Fruit fly (Drosophila melanogaster) whole organism: ENCODE results near the gene VhaAC39-1.

Experiments
- CG8478 ChIP-seq: fragments of >200 bp; optimal IDR thresholded peaks from 2 replicates; lab custom pipeline; 2018; ENCODE audit warnings: inconsistent platforms
- Dll ChIP-seq: fragments of >200 bp; optimal IDR thresholded peaks from 2 replicates; lab custom pipeline; 2017
- EcR ChIP-seq, 2 experiments: fragments of >200 bp; optimal IDR thresholded peaks; 2 replicates each; lab custom pipeline; 2017; ENCODE audit warnings: missing biosample characterization in 2 of 2, missing genetic modification characterization in 2 of 2, missing genetic modification reagents in 2 of 2
- pan ChIP-seq: fragments of >200 bp; optimal IDR thresholded peaks from 2 replicates; lab custom pipeline; 2017
- psq ChIP-seq: fragments of >200 bp; optimal IDR thresholded peaks from 2 replicates; lab custom pipeline; 2017
- usp ChIP-seq: fragments of >200 bp; optimal IDR thresholded peaks from 2 replicates; lab custom pipeline; 2017; ENCODE audit warnings: missing biosample characterization, missing genetic modification characterization, mixed read lengths

The VhaAC39-1 gene

DNA sequence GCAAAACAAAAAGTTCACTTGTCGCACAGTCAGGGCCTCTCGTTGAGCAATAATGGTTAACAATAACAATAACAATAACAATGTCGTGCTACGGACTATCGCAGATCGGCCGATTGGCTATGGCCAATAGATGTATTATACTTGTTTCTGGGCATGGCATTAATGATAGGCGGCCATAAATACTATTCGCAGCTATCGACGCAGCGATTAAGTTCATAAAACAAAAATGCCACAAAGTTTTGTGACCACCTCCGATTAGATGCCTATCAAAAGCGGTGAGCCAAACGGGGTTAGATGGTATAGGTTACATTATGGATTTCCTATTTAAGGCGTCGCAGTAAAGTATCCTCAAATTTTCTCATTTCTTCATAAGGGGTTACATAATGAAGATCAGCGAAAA is 10.0 kb upstream of the VhaAC39-1 start:
- TF ChIP-seq psq (no peak), usp (no peak), Dll (lab: Kevin White, UChicago) (no peak), EcR (GFP tag; optimal IDR thresholded peaks at IDR 0.05; lab: Kevin White, UChicago) (no peak), pan (lab: Kevin White, UChicago) (no peak), CG8478 (lab: Kevin White, UChicago) (no peak)

DNA sequence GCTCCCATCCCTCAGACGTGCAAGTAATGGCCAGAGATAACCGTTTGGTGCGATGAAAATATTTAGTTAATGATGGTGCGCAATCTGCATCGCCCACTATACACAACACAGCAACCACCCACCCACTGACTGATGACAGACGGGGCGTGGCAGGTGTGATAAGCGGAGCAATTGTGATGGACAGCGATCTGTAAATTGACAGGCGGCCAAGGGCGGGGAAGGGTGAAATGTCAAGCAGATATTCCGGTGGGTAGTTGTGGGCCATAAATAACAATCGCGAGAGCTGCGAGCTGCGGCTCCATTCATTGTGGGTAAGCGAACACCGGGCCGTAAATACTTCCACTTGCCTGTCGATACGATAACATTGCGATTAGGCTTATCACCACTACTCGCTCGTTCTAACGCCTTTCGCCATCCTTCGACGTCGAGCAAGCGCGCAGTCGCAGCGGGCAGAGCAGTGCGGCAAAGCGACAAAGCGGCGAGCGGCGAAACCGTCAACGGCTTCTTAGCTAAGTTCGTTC is 8.6 kb upstream of the VhaAC39-1 start, which contains the start of gene yin:
Gene yin (minus strand): TSS at position 51 of the 521 bp plus-strand sequence.
- TF ChIP-seq EcR (GFP tag; optimal IDR thresholded peaks at IDR 0.05; lab: Kevin White, UChicago) (no peak), pan (lab: Kevin White, UChicago) (no peak), usp (no peak), Dll (lab: Kevin White, UChicago) (no peak), CG8478 (lab: Kevin White, UChicago) (no peak), psq (no peak)

DNA sequence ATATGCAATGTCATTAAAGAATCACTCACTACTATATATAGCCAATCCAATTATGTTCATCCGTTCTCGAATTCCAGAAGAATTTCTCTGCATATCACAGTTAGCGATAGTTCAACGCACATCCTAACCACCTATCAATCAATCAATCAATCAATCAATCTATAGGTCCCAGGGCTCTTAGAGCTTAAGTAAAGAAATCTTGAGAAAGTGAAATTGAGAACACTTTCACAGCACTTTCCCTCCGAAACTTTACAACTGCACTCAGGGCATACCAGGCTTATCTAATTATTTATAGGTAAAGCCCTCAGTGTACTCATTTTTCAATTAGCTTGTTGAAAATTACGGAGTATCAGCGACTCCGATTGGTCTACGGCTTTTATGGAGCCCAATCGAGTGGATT is 6.1 kb upstream of the VhaAC39-1 start:
- TF ChIP-seq CG8478 (lab: Kevin White, UChicago) (no peak), pan (lab: Kevin White, UChicago) (no peak), Dll (lab: Kevin White, UChicago) (no peak), usp (no peak), psq (no peak), EcR (GFP tag; optimal IDR thresholded peaks at IDR 0.05; lab: Kevin White, UChicago) (no peak)

DNA sequence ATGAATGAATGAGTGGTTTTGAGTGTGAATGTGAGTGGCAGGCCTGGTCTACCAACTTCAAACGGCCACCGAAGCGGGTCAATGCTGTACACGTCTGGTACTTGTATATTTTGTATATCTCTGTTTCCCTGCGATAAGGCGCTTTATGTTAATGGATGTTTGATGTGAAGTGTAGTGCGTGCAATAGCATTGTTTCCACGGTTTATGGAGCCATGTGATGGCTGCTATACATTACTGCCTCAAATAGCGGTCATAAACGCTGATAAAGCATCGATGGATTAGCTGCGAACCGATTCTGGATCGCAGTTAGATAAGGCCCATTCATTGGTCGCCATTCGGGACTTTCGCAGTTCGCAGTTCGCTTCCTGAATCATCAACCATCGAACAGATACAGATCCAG is 5.6 kb upstream of the VhaAC39-1 start:
- TF ChIP-seq EcR (GFP tag; optimal IDR thresholded peaks at IDR 0.05; lab: Kevin White, UChicago) (no peak), usp (no peak), pan (lab: Kevin White, UChicago) (no peak), CG8478 (lab: Kevin White, UChicago) (no peak)

DNA sequence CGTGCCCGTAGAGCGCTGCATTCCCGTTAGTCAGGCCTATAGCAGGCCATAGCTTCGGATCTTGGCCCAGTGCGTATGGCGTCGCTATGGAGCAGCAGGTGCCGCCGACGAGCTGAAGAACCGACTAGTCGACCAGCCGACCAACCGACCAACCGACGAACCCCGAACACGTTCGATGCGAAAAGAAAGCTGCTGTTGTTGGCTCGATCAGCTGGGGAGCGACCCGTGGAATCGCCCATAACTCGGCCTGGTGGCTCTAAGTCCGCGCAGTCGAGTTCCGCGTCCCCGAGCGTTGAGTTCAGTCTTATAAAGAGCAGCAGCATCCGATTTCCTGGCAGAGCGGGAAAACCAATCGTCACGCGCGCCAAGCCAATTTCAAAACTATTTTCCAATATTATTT is 3.4 kb downstream of the VhaAC39-1 start, which contains the start of gene CG15239:
Gene CG15239 (plus strand): TSS at position 265 of the 400 bp plus-strand sequence.
- TF ChIP-seq psq, result no peak
- no peak for TF ChIP-seq Dll (lab: Kevin White, UChicago)

- no peak for TF ChIP-seq psq
- TF ChIP-seq CG8478 (lab: Kevin White, UChicago), result no peak
- no peak for TF ChIP-seq pan (lab: Kevin White, UChicago)
- TF ChIP-seq usp, result no peak
- TF ChIP-seq EcR (GFP tag; optimal IDR thresholded peaks at IDR 0.05; lab: Kevin White, UChicago), result no peak
- TF ChIP-seq Dll (lab: Kevin White, UChicago), result no peak
These were observed 6.2 kb downstream of the VhaAC39-1 start for dm6 chrX:3886751-3887150.

- TF ChIP-seq CG8478 (lab: Kevin White, UChicago) (no peak), pan (lab: Kevin White, UChicago) (no peak), EcR (GFP tag; optimal IDR thresholded peaks at IDR 0.05; lab: Kevin White, UChicago) (no peak), psq (no peak), Dll (lab: Kevin White, UChicago) (no peak), usp (no peak)
These were observed 7.2 kb downstream of the VhaAC39-1 start for dm6 chrX:3887606-3888216.

DNA sequence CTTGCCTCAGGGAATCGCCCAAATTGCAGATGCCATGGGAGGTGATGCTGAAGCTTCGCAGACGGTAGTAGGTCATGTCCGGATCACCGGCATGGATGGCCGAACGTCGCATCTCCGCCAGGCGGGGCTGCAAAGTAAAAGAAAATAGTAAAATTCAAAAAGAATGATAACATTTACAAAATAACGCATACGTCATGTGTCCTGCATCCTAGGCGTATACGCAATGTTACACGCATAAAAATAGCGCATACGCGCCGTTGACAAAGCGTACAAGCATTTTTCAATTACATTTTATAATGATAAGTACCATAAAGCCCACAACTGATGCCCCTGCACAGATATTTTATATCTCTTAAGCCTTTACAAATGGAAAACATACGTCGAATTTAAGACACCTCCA is 21.4 kb downstream of the VhaAC39-1 start:
- TF ChIP-seq EcR (GFP tag; optimal IDR thresholded peaks at IDR 0.05; lab: Kevin White, UChicago) (no peak), psq (no peak), CG8478 (lab: Kevin White, UChicago) (no peak), Dll (lab: Kevin White, UChicago) (no peak), usp (no peak), pan (lab: Kevin White, UChicago) (no peak)

DNA sequence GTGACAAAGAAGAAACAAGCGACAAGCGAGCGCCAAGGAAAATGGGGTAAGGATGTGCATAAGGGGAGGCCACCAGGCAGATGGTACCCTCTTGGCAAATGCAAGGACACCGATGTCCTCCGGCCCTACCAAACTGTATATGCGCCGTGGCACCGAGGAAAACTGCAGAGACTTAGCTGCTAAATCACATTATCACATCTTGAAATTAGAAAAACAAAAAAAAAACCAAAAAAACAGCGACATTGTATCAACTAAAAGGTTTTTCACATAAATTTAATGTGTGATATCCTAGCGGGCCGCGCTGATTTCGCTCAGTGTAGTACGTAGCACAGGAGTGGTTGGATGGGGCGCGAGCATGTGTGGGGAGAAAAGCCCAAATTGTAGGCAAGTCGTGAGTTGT is 48.0 kb downstream of the VhaAC39-1 start:
- TF ChIP-seq CG8478 (lab: Kevin White, UChicago) (no peak), pan (lab: Kevin White, UChicago) (no peak), psq (no peak), usp (no peak), EcR (GFP tag; optimal IDR thresholded peaks at IDR 0.05; lab: Kevin White, UChicago) (no peak), Dll (lab: Kevin White, UChicago) (no peak)

dm6 chrX:3930528-3931251 is 50.1 kb downstream of the VhaAC39-1 start, which contains the start of gene CG42541:
Gene CG42541 (minus strand): TSS chrX:3930578.
- TF ChIP-seq EcR (GFP tag; optimal IDR thresholded peaks at IDR 0.05; lab: Kevin White, UChicago), result no peak
- no peak for TF ChIP-seq Dll (lab: Kevin White, UChicago)
- TF ChIP-seq psq, result no peak
- no peak for TF ChIP-seq usp
- no peak for TF ChIP-seq pan (lab: Kevin White, UChicago)
- TF ChIP-seq CG8478 (lab: Kevin White, UChicago), result no peak

- TF ChIP-seq CG8478 (lab: Kevin White, UChicago) (no peak), psq (no peak), EcR (GFP tag; optimal IDR thresholded peaks at IDR 0.05; lab: Kevin White, UChicago) (no peak), Dll (lab: Kevin White, UChicago) (no peak), pan (lab: Kevin White, UChicago) (no peak), usp (no peak)
These were observed 51.1 kb downstream of the VhaAC39-1 start for dm6 chrX:3931669-3932068.
